Worm (Caenorhabditis elegans): ENCODE measurements around the gene Y14H12A.2.

DNA sequence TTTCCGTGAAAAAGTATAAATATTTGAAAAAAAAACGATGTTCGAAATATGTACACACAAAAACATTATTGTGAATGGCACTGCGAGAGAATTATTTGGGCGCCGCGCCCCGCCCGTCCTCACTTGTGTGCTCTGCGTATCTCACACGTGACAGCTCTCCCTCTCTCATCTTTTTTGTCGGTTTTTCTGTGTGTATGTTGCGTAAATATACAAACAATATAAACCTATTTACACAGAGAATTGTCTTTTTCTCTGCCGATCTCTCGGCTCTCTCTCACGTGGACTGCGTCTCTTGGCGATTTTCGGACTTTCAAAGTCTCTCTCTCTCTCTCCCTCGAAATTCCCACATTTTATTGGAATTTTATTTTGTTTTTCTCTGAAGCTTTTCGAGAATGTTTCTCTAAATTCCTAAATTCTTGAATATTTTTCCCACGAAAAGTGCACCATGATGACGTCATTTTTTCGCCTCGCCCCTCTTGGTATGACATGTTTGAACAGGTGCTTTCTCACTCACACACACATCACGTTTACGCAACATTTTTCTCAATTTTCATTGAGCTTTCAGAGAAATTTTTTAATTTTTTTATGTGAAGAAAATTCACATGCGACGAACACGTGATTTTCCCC, 30.7 kb downstream of the Y14H12A.2 start:
- TF ChIP-seq ztf-11 (tag; optimal IDR thresholded peaks at IDR 0.05) (no peak), ctbp-1 (GFP tag; IDR thresholded peaks at IDR 0.05) (peak; percentile 66; the same call in 1 of the 2 replicates), F26F4.8 (GFP tag; conservative IDR thresholded peaks at IDR 0.05) (no peak)
